Worm (Caenorhabditis elegans) whole organism, L4 larva: Measurements from ENCODE around the gene mon-2.

Experiments
- Y75B8A.6 ChIP-seq: fragments of 200-800 bp; sonication (Bioruptor generic); IDR thresholded peaks from 2 replicates; pipeline ENCODE4 v1.3.6; 2022; ENCODE audit warnings: missing genetic modification reagents, missing genetic modification characterization, missing compliant biosample characterization
- ceh-32 ChIP-seq: sonication (generic microtip); optimal IDR thresholded peaks from 2 replicates; lab custom pipeline; 2016; ENCODE audit warnings: mild to moderate bottlenecking, missing genetic modification characterization, missing compliant biosample characterization; ENCODE audit not compliant: poor library complexity
- ceh-44 ChIP-seq: fragments of 200-800 bp; sonication (Bioruptor generic); IDR thresholded peaks from 2 replicates; pipeline ENCODE4 v1.3.6; 2022; ENCODE audit warnings: missing genetic modification reagents, missing genetic modification characterization, missing compliant biosample characterization
- ceh-62 ChIP-seq: sonication (generic microtip); optimal IDR thresholded peaks from 2 replicates; lab custom pipeline; 2017; ENCODE audit warnings: missing biosample characterization, missing genetic modification characterization
- ces-1 ChIP-seq: fragments of 150-350 bp; sonication (generic microtip); optimal IDR thresholded peaks from 4 replicates; lab custom pipeline; 2014; ENCODE audit warnings: missing biosample characterization, missing genetic modification reagents, missing genetic modification characterization
- mdl-1 ChIP-seq, 2 experiments: fragments of 150-350 bp in 1 of 2; sonication (generic microtip) in 1 of 2; optimal IDR thresholded peaks; 2 replicates each; lab custom pipeline; 2014 to 2017; ENCODE audit warnings: missing biosample characterization in 2 of 2, missing genetic modification characterization in 2 of 2
- skn-1 ChIP-seq: fragments of 150-350 bp; optimal IDR thresholded peaks from 2 replicates; lab custom pipeline; 2014; ENCODE audit warnings: missing biosample characterization, missing genetic modification characterization
- spr-3 ChIP-seq: fragments of 200-800 bp; sonication (Bioruptor generic); optimal IDR thresholded peaks from 2 replicates; lab custom pipeline; 2018; ENCODE audit warnings: mild to moderate bottlenecking, missing genetic modification characterization, missing compliant biosample characterization
- unc-62 ChIP-seq, 3 experiments: fragments of 150-350 bp in 1 of 3; sonication (generic microtip); optimal IDR thresholded peaks in 2 of 3; peaks in 1 of 3; 1 replicate in 1 of 3; 2 replicates in 2 of 3; lab custom pipeline; 2014 to 2017; ENCODE audit warnings: missing biosample characterization in 3 of 3, missing genetic modification characterization in 3 of 3, missing genetic modification reagents in 3 of 3, missing genotype in 1 of 3
- zip-11 ChIP-seq: fragments of 200-800 bp; sonication (Bioruptor generic); IDR thresholded peaks from 2 replicates; pipeline ENCODE4 v1.3.6; 2022; ENCODE audit warnings: missing genetic modification characterization, missing compliant biosample characterization

ce11 chrIV:12128708-12129107, 32.1 kb downstream of the mon-2 start:
- no peak for TF ChIP-seq mdl-1 (tag; optimal IDR thresholded peaks at IDR 0.05; lab: Kevin White, UChicago)
- no peak for TF ChIP-seq ces-1 (GFP tag; lab: Kevin White, UChicago)
- no peak for TF ChIP-seq unc-62 (GFP tag; optimal IDR thresholded peaks at IDR 0.05 in 1 of 2; lab: Kevin White, UChicago)
- TF ChIP-seq unc-62 (tag; optimal IDR thresholded peaks at IDR 0.05; lab: Kevin White, UChicago) = no peak
- TF ChIP-seq spr-3 (GFP tag; lab: Kevin White, UChicago) = no peak
- no peak for TF ChIP-seq ceh-44 (GFP tag; lab: Robert Waterston, UW)
- TF ChIP-seq zip-11 (GFP tag; lab: Robert Waterston, UW) = no peak
- TF ChIP-seq ceh-62 = no peak
- TF ChIP-seq skn-1 (tag; lab: Kevin White, UChicago) = no peak
- TF ChIP-seq ceh-32 (tag; lab: Kevin White, UChicago) = no peak
- no peak for TF ChIP-seq Y75B8A.6 (GFP tag; lab: Robert Waterston, UW)
